Fruit fly (Drosophila melanogaster) whole organism, wandering third instar larva: Measurements from ENCODE around the gene Spp.

Source experiments
- CG9705 ChIP-seq: fragments of 200-800 bp; sonication (Bioruptor generic); optimal IDR thresholded peaks from 2 replicates; lab custom pipeline; 2018; ENCODE audit warnings: missing biosample characterization, mild to moderate bottlenecking, missing genetic modification characterization
- CrebA ChIP-seq: fragments of 200-800 bp; sonication (Bioruptor generic); optimal IDR thresholded peaks from 2 replicates; lab custom pipeline; 2016; ENCODE audit warnings: missing biosample characterization, mild to moderate bottlenecking, missing genetic modification characterization, borderline replicate concordance
- Dfd ChIP-seq: fragments of >200 bp; optimal IDR thresholded peaks from 2 replicates; lab custom pipeline; 2017; ENCODE audit warnings: missing biosample characterization, missing genetic modification characterization
- Dif ChIP-seq: fragments of 200-275, 200-300 bp; sonication (Bioruptor generic); optimal IDR thresholded peaks from 2 replicates; lab custom pipeline; 2018; ENCODE audit warnings: missing biosample characterization, missing genetic modification characterization; ENCODE audit not compliant: partially characterized antibody
- GATAd ChIP-seq: sonication (Bioruptor generic); optimal IDR thresholded peaks from 2 replicates; lab custom pipeline; 2016; ENCODE audit warnings: missing biosample characterization, missing genetic modification characterization
- HLH106 ChIP-seq: fragments of 200-800 bp; optimal IDR thresholded peaks from 3 replicates; lab custom pipeline; 2019; ENCODE audit warnings: missing biosample characterization, mild to moderate bottlenecking, missing genetic modification characterization, moderate library complexity
- Hnf4 ChIP-seq: fragments of 200-800 bp; sonication (Bioruptor generic); optimal IDR thresholded peaks from 2 replicates; lab custom pipeline; 2016; ENCODE audit warnings: missing biosample characterization, mild to moderate bottlenecking, missing genetic modification characterization
- Hr78 ChIP-seq: fragments of >200 bp; optimal IDR thresholded peaks from 2 replicates; lab custom pipeline; 2017; ENCODE audit warnings: missing biosample characterization, missing genetic modification characterization
- Hr83 ChIP-seq: fragments of 200-300 bp; sonication (Bioruptor generic); optimal IDR thresholded peaks from 2 replicates; lab custom pipeline; 2016; ENCODE audit warnings: missing biosample characterization, mild to moderate bottlenecking, missing genetic modification characterization, moderate library complexity; ENCODE audit not compliant: poor library complexity, severe bottlenecking
- Jra ChIP-seq: sonication (Bioruptor generic); optimal IDR thresholded peaks from 2 replicates; lab custom pipeline; 2016; ENCODE audit warnings: missing biosample characterization, missing genetic modification characterization
- Mio ChIP-seq: sonication (Bioruptor generic); optimal IDR thresholded peaks from 2 replicates; lab custom pipeline; 2016; ENCODE audit warnings: missing biosample characterization, missing genetic modification characterization
- OdsH ChIP-seq: fragments of 200-800 bp; sonication (Bioruptor generic); optimal IDR thresholded peaks from 2 replicates; lab custom pipeline; 2016; ENCODE audit warnings: missing biosample characterization, mild to moderate bottlenecking, missing genetic modification characterization
- Sp1 ChIP-seq: fragments of 200-800 bp; sonication (Bioruptor generic); optimal IDR thresholded peaks from 3 replicates; lab custom pipeline; 2019; ENCODE audit warnings: missing biosample characterization, mild to moderate bottlenecking, missing genetic modification characterization, moderate library complexity
- Vsx2 ChIP-seq: fragments of 200-300, 225-300 bp; sonication (Bioruptor generic); optimal IDR thresholded peaks from 2 replicates; lab custom pipeline; 2018; ENCODE audit warnings: missing biosample characterization, missing genetic modification characterization; ENCODE audit not compliant: partially characterized antibody
- br ChIP-seq: fragments of 200-800 bp; sonication (Bioruptor generic); optimal IDR thresholded peaks from 2 replicates; lab custom pipeline; 2016; ENCODE audit warnings: missing biosample characterization, missing genetic modification characterization
- brk ChIP-seq: fragments of 200-800 bp; sonication (Bioruptor generic); optimal IDR thresholded peaks from 2 replicates; lab custom pipeline; 2016; ENCODE audit warnings: missing biosample characterization, mild to moderate bottlenecking, missing genetic modification characterization
- dmrt93B ChIP-seq: fragments of 200-800 bp; sonication (Bioruptor generic); optimal IDR thresholded peaks from 2 replicates; lab custom pipeline; 2018; ENCODE audit warnings: missing biosample characterization, mild to moderate bottlenecking, missing genetic modification characterization
- dsf ChIP-seq: sonication (Bioruptor generic); optimal IDR thresholded peaks from 2 replicates; lab custom pipeline; 2016; ENCODE audit warnings: missing biosample characterization, missing genetic modification characterization, borderline replicate concordance
- ey ChIP-seq: fragments of 200-800 bp; sonication (Bioruptor generic); optimal IDR thresholded peaks from 2 replicates; lab custom pipeline; 2016; ENCODE audit warnings: missing biosample characterization, missing genetic modification characterization
- foxo ChIP-seq, 2 experiments: fragments of 200-800 bp; sonication (Bioruptor generic); optimal IDR thresholded peaks; 2 replicates in 1 of 2; 3 replicates in 1 of 2; lab custom pipeline; 2016 to 2017; ENCODE audit warnings: missing biosample characterization in 2 of 2, missing genetic modification characterization in 2 of 2
- fru ChIP-seq: fragments of 200-800 bp; sonication (Bioruptor generic); optimal IDR thresholded peaks from 3 replicates; lab custom pipeline; 2016; ENCODE audit warnings: missing biosample characterization, mild to moderate bottlenecking, missing genetic modification characterization
- h ChIP-seq: fragments of 200-800 bp; sonication (Bioruptor generic); optimal IDR thresholded peaks from 3 replicates; lab custom pipeline; 2016; ENCODE audit warnings: missing biosample characterization, mild to moderate bottlenecking, missing genetic modification characterization
- jim ChIP-seq: fragments of 175-275, 200-325 bp; sonication (Bioruptor generic); optimal IDR thresholded peaks from 2 replicates; lab custom pipeline; 2016; ENCODE audit warnings: missing biosample characterization, mild to moderate bottlenecking, missing genetic modification characterization
- lola ChIP-seq: fragments of >200 bp; optimal IDR thresholded peaks from 2 replicates; lab custom pipeline; 2017; ENCODE audit warnings: missing biosample characterization, missing genetic modification characterization
- pan ChIP-seq: fragments of >200 bp; optimal IDR thresholded peaks from 2 replicates; lab custom pipeline; 2017
- psq ChIP-seq: fragments of 200-800 bp; sonication (Bioruptor generic); optimal IDR thresholded peaks from 3 replicates; lab custom pipeline; 2017; ENCODE audit warnings: missing biosample characterization, mild to moderate bottlenecking, missing genetic modification characterization, moderate library complexity
- rgr ChIP-seq: fragments of 200-800 bp; sonication (Bioruptor generic); optimal IDR thresholded peaks from 3 replicates; lab custom pipeline; 2016; ENCODE audit warnings: missing biosample characterization, mild to moderate bottlenecking, missing genetic modification characterization
- sage ChIP-seq: fragments of 200-800 bp; sonication (Bioruptor generic); optimal IDR thresholded peaks from 2 replicates; lab custom pipeline; 2016; ENCODE audit warnings: missing biosample characterization, mild to moderate bottlenecking, missing genetic modification characterization
- sv ChIP-seq: fragments of 200-800 bp; sonication (Bioruptor generic); optimal IDR thresholded peaks from 3 replicates; lab custom pipeline; 2016; ENCODE audit warnings: missing biosample characterization, missing genetic modification characterization
- tai ChIP-seq: sonication (Bioruptor generic); optimal IDR thresholded peaks from 2 replicates; lab custom pipeline; 2016; ENCODE audit warnings: missing biosample characterization, missing genetic modification characterization
- usp ChIP-seq: fragments of >200 bp; optimal IDR thresholded peaks from 2 replicates; lab custom pipeline; 2017; ENCODE audit warnings: missing biosample characterization, missing genetic modification characterization
- woc ChIP-seq: sonication (Bioruptor generic); optimal IDR thresholded peaks from 2 replicates; lab custom pipeline; 2016; ENCODE audit warnings: missing biosample characterization, mild to moderate bottlenecking, missing genetic modification characterization

The Spp gene

dm6 chr2L:521940-522632 lies 22.4 kb downstream of the Spp start:
- no peak for TF ChIP-seq Hr83
- no peak for TF ChIP-seq pan
- no peak for TF ChIP-seq HLH106 (tag; lab: Kevin White, UChicago)
- TF ChIP-seq lola, result no peak
- TF ChIP-seq Dif, result no peak
- TF ChIP-seq sage, result no peak
- TF ChIP-seq h (GFP tag; lab: Kevin White, UChicago), result peak; percentile 35
- no peak for TF ChIP-seq Hnf4 (GFP tag; lab: Kevin White, UChicago)
- TF ChIP-seq Sp1, result no peak
- TF ChIP-seq Jra (GFP tag; lab: Kevin White, UChicago), result no peak
- TF ChIP-seq sv (GFP tag; lab: Kevin White, UChicago), result peak; percentile 51
- TF ChIP-seq jim, result no peak
- TF ChIP-seq br, result no peak
- no peak for TF ChIP-seq dsf
- no peak for TF ChIP-seq dmrt93B (GFP tag; lab: Kevin White, UChicago)
- TF ChIP-seq Hr78, result no peak
- peak; percentile 27 for TF ChIP-seq OdsH
- TF ChIP-seq foxo (GFP tag; optimal IDR thresholded peaks at IDR 0.05; lab: Kevin White, UChicago), result peak in 1 of 2 experiments; percentile 6

dm6 chr2L:521001-521827 lies 23.2 kb downstream of the Spp start:
- TF ChIP-seq foxo (GFP tag; optimal IDR thresholded peaks at IDR 0.05; lab: Kevin White, UChicago), result no peak
- TF ChIP-seq Dif, result no peak
- TF ChIP-seq GATAd (GFP tag; lab: Kevin White, UChicago), result no peak
- no peak for TF ChIP-seq CG9705 (GFP tag; lab: Kevin White, UChicago)
- TF ChIP-seq Jra (GFP tag; lab: Kevin White, UChicago), result no peak
- TF ChIP-seq Hnf4 (GFP tag; lab: Kevin White, UChicago), result no peak
- TF ChIP-seq pan, result no peak
- TF ChIP-seq fru (GFP tag; lab: Kevin White, UChicago), result no peak
- no peak for TF ChIP-seq sv (GFP tag; lab: Kevin White, UChicago)
- TF ChIP-seq dsf, result no peak
- no peak for TF ChIP-seq lola
- TF ChIP-seq jim, result no peak
- no peak for TF ChIP-seq Dfd
- no peak for TF ChIP-seq CrebA (GFP tag; lab: Kevin White, UChicago)
- no peak for TF ChIP-seq brk
- no peak for TF ChIP-seq Hr83
- no peak for TF ChIP-seq usp (GFP tag; lab: Kevin White, UChicago)
- no peak for TF ChIP-seq sage
- TF ChIP-seq woc (GFP tag; lab: Kevin White, UChicago), result no peak
- TF ChIP-seq, all 38 proteins: peak for 0

- peak; percentile 44 for TF ChIP-seq ey (GFP tag; lab: Kevin White, UChicago)
- TF ChIP-seq tai (GFP tag; lab: Kevin White, UChicago), result no peak
- peak; percentile 27 for TF ChIP-seq Hnf4 (GFP tag; lab: Kevin White, UChicago)
- TF ChIP-seq sv (GFP tag; lab: Kevin White, UChicago), result peak; percentile 68
- peak; percentile 48 for TF ChIP-seq br
- TF ChIP-seq Vsx2 (GFP tag; lab: Kevin White, UChicago), result no peak
- no peak for TF ChIP-seq Dfd
- TF ChIP-seq sage, result no peak
- no peak for TF ChIP-seq Mio
- TF ChIP-seq psq (GFP tag; lab: Kevin White, UChicago), result peak; percentile 15
- peak; percentile 5 for TF ChIP-seq Sp1
- TF ChIP-seq rgr, result peak; percentile 47
- no peak for TF ChIP-seq OdsH
- TF ChIP-seq foxo (GFP tag; optimal IDR thresholded peaks at IDR 0.05; lab: Kevin White, UChicago), result peak in 1 of 2 experiments; percentile 38
- peak; percentile 41 for TF ChIP-seq h (GFP tag; lab: Kevin White, UChicago)
- no peak for TF ChIP-seq Hr78
- peak; percentile 64 for TF ChIP-seq fru (GFP tag; lab: Kevin White, UChicago)
- no peak for TF ChIP-seq GATAd (GFP tag; lab: Kevin White, UChicago)
- TF ChIP-seq jim, result no peak
Measured at dm6 chr2L:520331-521000, 24.0 kb downstream of the Spp start.
